Fruit fly (Drosophila melanogaster): ENCODE data around the gene CG11327.

dm6 chr2L:6696229-6696628 lies 9.7 kb upstream of the CG11327 start:
- no peak for TF ChIP-seq OdsH (GFP tag; optimal IDR thresholded peaks at IDR 0.05)
- no peak for TF ChIP-seq Sox102F (GFP tag; optimal IDR thresholded peaks at IDR 0.05)
- TF ChIP-seq CG4318 (GFP tag; optimal IDR thresholded peaks at IDR 0.05): no peak
- TF ChIP-seq Blimp-1 (GFP tag; optimal IDR thresholded peaks at IDR 0.05): no peak
- no peak for TF ChIP-seq pdm3 (GFP tag; optimal IDR thresholded peaks at IDR 0.05)
- no peak for TF ChIP-seq dsx (GFP tag; optimal IDR thresholded peaks at IDR 0.05; ENCODE audit: poor library complexity, severe bottlenecking)
- TF ChIP-seq CG8632 (GFP tag; optimal IDR thresholded peaks at IDR 0.05): no peak
- no peak for TF ChIP-seq spab (GFP tag; optimal IDR thresholded peaks at IDR 0.05)
